Fruit fly (Drosophila melanogaster) whole organism, wandering third instar larva: ENCODE measurements around the gene Ahcy.

ENCODE experiments used
- CG32264 ChIP-seq: fragments of 200-800 bp; sonication (Bioruptor generic); optimal IDR thresholded peaks from 2 replicates; lab custom pipeline; 2016; ENCODE audit warnings: missing biosample characterization, missing genetic modification characterization
- CG9705 ChIP-seq: fragments of 200-800 bp; sonication (Bioruptor generic); optimal IDR thresholded peaks from 2 replicates; lab custom pipeline; 2018; ENCODE audit warnings: missing biosample characterization, mild to moderate bottlenecking, missing genetic modification characterization
- CrebA ChIP-seq: fragments of 200-800 bp; sonication (Bioruptor generic); optimal IDR thresholded peaks from 2 replicates; lab custom pipeline; 2016; ENCODE audit warnings: missing biosample characterization, mild to moderate bottlenecking, missing genetic modification characterization, borderline replicate concordance
- Dfd ChIP-seq: fragments of >200 bp; optimal IDR thresholded peaks from 2 replicates; lab custom pipeline; 2017; ENCODE audit warnings: missing biosample characterization, missing genetic modification characterization
- Dif ChIP-seq: fragments of 200-275, 200-300 bp; sonication (Bioruptor generic); optimal IDR thresholded peaks from 2 replicates; lab custom pipeline; 2018; ENCODE audit warnings: missing biosample characterization, missing genetic modification characterization; ENCODE audit not compliant: partially characterized antibody
- GATAd ChIP-seq: sonication (Bioruptor generic); optimal IDR thresholded peaks from 2 replicates; lab custom pipeline; 2016; ENCODE audit warnings: missing biosample characterization, missing genetic modification characterization
- HLH106 ChIP-seq: fragments of 200-800 bp; optimal IDR thresholded peaks from 3 replicates; lab custom pipeline; 2019; ENCODE audit warnings: missing biosample characterization, mild to moderate bottlenecking, missing genetic modification characterization, moderate library complexity
- Hnf4 ChIP-seq: fragments of 200-800 bp; sonication (Bioruptor generic); optimal IDR thresholded peaks from 2 replicates; lab custom pipeline; 2016; ENCODE audit warnings: missing biosample characterization, mild to moderate bottlenecking, missing genetic modification characterization
- Hr78 ChIP-seq: fragments of >200 bp; optimal IDR thresholded peaks from 2 replicates; lab custom pipeline; 2017; ENCODE audit warnings: missing biosample characterization, missing genetic modification characterization
- Mio ChIP-seq: sonication (Bioruptor generic); optimal IDR thresholded peaks from 2 replicates; lab custom pipeline; 2016; ENCODE audit warnings: missing biosample characterization, missing genetic modification characterization
- Myc ChIP-seq: fragments of >200 bp; optimal IDR thresholded peaks from 2 replicates; lab custom pipeline; 2017
- N ChIP-seq: fragments of >200 bp; optimal IDR thresholded peaks from 2 replicates; lab custom pipeline; 2018; ENCODE audit warnings: missing biosample characterization, missing external identifiers, missing genetic modification characterization
- Rel ChIP-seq, 2 experiments: fragments of 200-800 bp; sonication (Bioruptor generic) in 1 of 2; optimal IDR thresholded peaks; 2 replicates in 1 of 2; 3 replicates in 1 of 2; lab custom pipeline; 2016 to 2019; ENCODE audit warnings: mild to moderate bottlenecking in 2 of 2, missing biosample characterization in 2 of 2, missing genetic modification characterization in 2 of 2, moderate library complexity in 1 of 2
- Sp1 ChIP-seq: fragments of 200-800 bp; sonication (Bioruptor generic); optimal IDR thresholded peaks from 3 replicates; lab custom pipeline; 2019; ENCODE audit warnings: missing biosample characterization, mild to moderate bottlenecking, missing genetic modification characterization, moderate library complexity
- Vsx2 ChIP-seq: fragments of 200-300, 225-300 bp; sonication (Bioruptor generic); optimal IDR thresholded peaks from 2 replicates; lab custom pipeline; 2018; ENCODE audit warnings: missing biosample characterization, missing genetic modification characterization; ENCODE audit not compliant: partially characterized antibody
- br ChIP-seq: fragments of 200-800 bp; sonication (Bioruptor generic); optimal IDR thresholded peaks from 2 replicates; lab custom pipeline; 2016; ENCODE audit warnings: missing biosample characterization, missing genetic modification characterization
- brk ChIP-seq: fragments of 200-800 bp; sonication (Bioruptor generic); optimal IDR thresholded peaks from 2 replicates; lab custom pipeline; 2016; ENCODE audit warnings: missing biosample characterization, mild to moderate bottlenecking, missing genetic modification characterization
- dsf ChIP-seq: sonication (Bioruptor generic); optimal IDR thresholded peaks from 2 replicates; lab custom pipeline; 2016; ENCODE audit warnings: missing biosample characterization, missing genetic modification characterization, borderline replicate concordance
- ey ChIP-seq: fragments of 200-800 bp; sonication (Bioruptor generic); optimal IDR thresholded peaks from 2 replicates; lab custom pipeline; 2016; ENCODE audit warnings: missing biosample characterization, missing genetic modification characterization
- fru ChIP-seq: fragments of 200-800 bp; sonication (Bioruptor generic); optimal IDR thresholded peaks from 3 replicates; lab custom pipeline; 2016; ENCODE audit warnings: missing biosample characterization, mild to moderate bottlenecking, missing genetic modification characterization
- h ChIP-seq: fragments of 200-800 bp; sonication (Bioruptor generic); optimal IDR thresholded peaks from 3 replicates; lab custom pipeline; 2016; ENCODE audit warnings: missing biosample characterization, mild to moderate bottlenecking, missing genetic modification characterization
- jim ChIP-seq: fragments of 175-275, 200-325 bp; sonication (Bioruptor generic); optimal IDR thresholded peaks from 2 replicates; lab custom pipeline; 2016; ENCODE audit warnings: missing biosample characterization, mild to moderate bottlenecking, missing genetic modification characterization
- lola ChIP-seq: fragments of >200 bp; optimal IDR thresholded peaks from 2 replicates; lab custom pipeline; 2017; ENCODE audit warnings: missing biosample characterization, missing genetic modification characterization
- pan ChIP-seq: fragments of >200 bp; optimal IDR thresholded peaks from 2 replicates; lab custom pipeline; 2017
- psq ChIP-seq: fragments of 200-800 bp; sonication (Bioruptor generic); optimal IDR thresholded peaks from 3 replicates; lab custom pipeline; 2017; ENCODE audit warnings: missing biosample characterization, mild to moderate bottlenecking, missing genetic modification characterization, moderate library complexity
- rgr ChIP-seq: fragments of 200-800 bp; sonication (Bioruptor generic); optimal IDR thresholded peaks from 3 replicates; lab custom pipeline; 2016; ENCODE audit warnings: missing biosample characterization, mild to moderate bottlenecking, missing genetic modification characterization
- sage ChIP-seq: fragments of 200-800 bp; sonication (Bioruptor generic); optimal IDR thresholded peaks from 2 replicates; lab custom pipeline; 2016; ENCODE audit warnings: missing biosample characterization, mild to moderate bottlenecking, missing genetic modification characterization
- sv ChIP-seq: fragments of 200-800 bp; sonication (Bioruptor generic); optimal IDR thresholded peaks from 3 replicates; lab custom pipeline; 2016; ENCODE audit warnings: missing biosample characterization, missing genetic modification characterization
- tai ChIP-seq: sonication (Bioruptor generic); optimal IDR thresholded peaks from 2 replicates; lab custom pipeline; 2016; ENCODE audit warnings: missing biosample characterization, missing genetic modification characterization
- usp ChIP-seq: fragments of >200 bp; optimal IDR thresholded peaks from 2 replicates; lab custom pipeline; 2017; ENCODE audit warnings: missing biosample characterization, missing genetic modification characterization
- woc ChIP-seq: sonication (Bioruptor generic); optimal IDR thresholded peaks from 2 replicates; lab custom pipeline; 2016; ENCODE audit warnings: missing biosample characterization, mild to moderate bottlenecking, missing genetic modification characterization

Gene Ahcy

dm6 chrX:15475367-15475789 lies 25.3 kb downstream of the Ahcy start, which contains the start of gene mh:
Gene mh (minus strand): TSS chrX:15475400.
- TF ChIP-seq Dfd (GFP tag; lab: Kevin White, UChicago) (no peak), Hr78 (no peak), fru (GFP tag; lab: Kevin White, UChicago) (no peak), dsf (GFP tag; lab: Kevin White, UChicago) (no peak), GATAd (GFP tag; lab: Kevin White, UChicago) (no peak), br (GFP tag; lab: Kevin White, UChicago) (no peak), brk (no peak), psq (GFP tag; lab: Kevin White, UChicago) (no peak), Vsx2 (GFP tag; lab: Kevin White, UChicago) (no peak), CG9705 (GFP tag; lab: Kevin White, UChicago) (no peak), pan (no peak), sage (no peak), Dif (GFP tag; lab: Kevin White, UChicago) (no peak), h (GFP tag; lab: Kevin White, UChicago) (no peak), Hnf4 (GFP tag; lab: Kevin White, UChicago) (no peak), Sp1 (GFP tag; lab: Kevin White, UChicago) (no peak), usp (GFP tag; lab: Kevin White, UChicago) (no peak), woc (GFP tag; lab: Kevin White, UChicago) (no peak), lola (no peak), HLH106 (tag; lab: Kevin White, UChicago) (no peak)

- TF ChIP-seq psq (GFP tag; lab: Kevin White, UChicago) (no peak), rgr (no peak), tai (GFP tag; lab: Kevin White, UChicago) (no peak), Myc (lab: Kevin White, UChicago) (no peak), Mio (GFP tag; lab: Kevin White, UChicago) (no peak), pan (no peak), CG32264 (no peak), woc (GFP tag; lab: Kevin White, UChicago) (no peak), Dif (GFP tag; lab: Kevin White, UChicago) (no peak), lola (no peak), sage (no peak), ey (GFP tag; lab: Kevin White, UChicago) (no peak), fru (GFP tag; lab: Kevin White, UChicago) (no peak), jim (no peak), br (GFP tag; lab: Kevin White, UChicago) (no peak)
- TF ChIP-seq, all 38 proteins: peak for 0
Measured at dm6 chrX:15475791-15476190, 25.7 kb downstream of the Ahcy start, which contains the start of gene CG6324. Gene CG6324 (plus strand): TSS chrX:15476091.

dm6 chrX:15482236-15482660 lies 32.2 kb downstream of the Ahcy start, which contains the start of gene CG6340:
Gene CG6340 (plus strand): TSS chrX:15482374.
- TF ChIP-seq Myc (lab: Kevin White, UChicago), result peak; percentile 27
- TF ChIP-seq h (GFP tag; lab: Kevin White, UChicago), result peak; percentile 6
- TF ChIP-seq Sp1 (GFP tag; lab: Kevin White, UChicago), result peak; percentile 12
- no peak for TF ChIP-seq N (GFP tag; lab: Kevin White, UChicago)

- TF ChIP-seq CG9705 (GFP tag; lab: Kevin White, UChicago) (no peak), Dif (GFP tag; lab: Kevin White, UChicago) (peak; percentile 20), Rel (GFP tag; optimal IDR thresholded peaks at IDR 0.05; lab: Kevin White, UChicago) (no peak), Rel (tag; optimal IDR thresholded peaks at IDR 0.05; lab: Kevin White, UChicago) (peak; percentile 53), sage (no peak)
- TF ChIP-seq, all 38 proteins: peak for 2
Measured at dm6 chrX:15483010-15483802, 33.1 kb downstream of the Ahcy start.

DNA sequence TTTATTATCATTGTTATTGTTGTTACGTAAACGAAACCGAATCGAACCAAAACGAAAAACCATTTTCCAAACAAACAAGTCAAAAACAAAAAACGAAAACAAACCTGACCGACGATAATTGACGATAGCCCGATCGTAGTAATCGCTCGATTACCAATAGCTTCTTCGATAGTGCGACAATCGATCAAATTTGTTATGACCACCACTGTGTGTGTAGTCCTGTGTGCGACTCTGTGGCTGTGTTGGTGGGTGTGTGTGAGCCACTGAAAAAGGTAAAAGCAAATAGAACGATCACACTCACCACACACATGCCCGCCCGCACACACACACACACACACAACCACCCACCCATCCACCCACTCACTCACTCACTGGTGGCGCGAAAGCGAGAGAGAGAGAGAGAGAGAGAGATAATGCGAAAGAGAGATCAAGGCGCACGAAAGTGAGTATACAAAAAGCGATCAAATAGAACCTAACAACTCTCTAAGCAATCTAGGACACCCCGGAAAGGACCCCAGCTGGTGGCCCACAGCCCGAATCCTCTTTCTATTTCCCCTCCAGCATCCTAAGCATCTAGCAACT lies 34.5 kb downstream of the Ahcy start:
- no peak for TF ChIP-seq Hr78
- TF ChIP-seq CG9705 (GFP tag; lab: Kevin White, UChicago), result no peak
- TF ChIP-seq ey (GFP tag; lab: Kevin White, UChicago), result no peak
- TF ChIP-seq CG32264, result no peak
- TF ChIP-seq Hnf4 (GFP tag; lab: Kevin White, UChicago), result no peak
- TF ChIP-seq HLH106 (tag; lab: Kevin White, UChicago), result no peak
- no peak for TF ChIP-seq CrebA (GFP tag; lab: Kevin White, UChicago)
- no peak for TF ChIP-seq Myc (lab: Kevin White, UChicago)
- no peak for TF ChIP-seq sv (GFP tag; lab: Kevin White, UChicago)
